Fruit fly (Drosophila melanogaster) whole organism, embryonic: ENCODE measurements around the gene CG33791.

Source experiments
- Asciz ChIP-seq: fragments of 200-800 bp; sonication (Bioruptor generic); optimal IDR thresholded peaks from 2 replicates; lab custom pipeline; 2017; ENCODE audit warnings: missing biosample characterization, mild to moderate bottlenecking, missing genetic modification characterization, missing genetic modification reagents
- BEAF-32 ChIP-seq: fragments of 200-800 bp; sonication (Bioruptor generic); optimal IDR thresholded peaks from 3 replicates; lab custom pipeline; 2017; ENCODE audit warnings: missing biosample characterization, missing genetic modification characterization, mild to moderate bottlenecking, moderate library complexity, missing genetic modification reagents
- CG11560 ChIP-seq: fragments of 200-800 bp; sonication (Bioruptor generic); IDR thresholded peaks from 3 replicates; pipeline ENCODE4 v1.3.6; 2022; ENCODE audit warnings: missing biosample characterization, missing genetic modification characterization
- CG11695 ChIP-seq: fragments of 200-800 bp; sonication (Bioruptor generic); IDR thresholded peaks from 3 replicates; pipeline ENCODE4 v1.3.6; 2022; ENCODE audit warnings: missing biosample characterization, missing genetic modification characterization
- CG12155 ChIP-seq: fragments of 200-800 bp; sonication (Bioruptor generic); optimal IDR thresholded peaks from 3 replicates; lab custom pipeline; 2016; ENCODE audit warnings: missing biosample characterization, missing genetic modification characterization
- CG13123 ChIP-seq: fragments of 200-800 bp; sonication (Bioruptor generic); optimal IDR thresholded peaks from 2 replicates; lab custom pipeline; 2016; ENCODE audit warnings: missing biosample characterization, missing genetic modification characterization
- CG16863 ChIP-seq: fragments of 200-800 bp; sonication (Bioruptor generic); optimal IDR thresholded peaks from 3 replicates; lab custom pipeline; 2016; ENCODE audit warnings: missing biosample characterization, missing genetic modification characterization
- CG17328 ChIP-seq: fragments of 200-800 bp; sonication (Bioruptor generic); IDR thresholded peaks from 2 replicates; pipeline ENCODE4 v1.3.6; 2022; ENCODE audit warnings: missing biosample characterization, missing genetic modification characterization
- CG1832 ChIP-seq: fragments of 200-800 bp; sonication (Bioruptor generic); optimal IDR thresholded peaks from 2 replicates; lab custom pipeline; 2017; ENCODE audit warnings: missing biosample characterization, mild to moderate bottlenecking, missing genetic modification characterization, inconsistent platforms
- CG2120 ChIP-seq: fragments of 200-800 bp; sonication (Bioruptor generic); optimal IDR thresholded peaks from 3 replicates; lab custom pipeline; 2016; ENCODE audit warnings: missing biosample characterization, missing genetic modification characterization
- CG31224 ChIP-seq: fragments of 200-800 bp; sonication (Bioruptor generic); IDR thresholded peaks from 2 replicates; pipeline ENCODE4 v1.3.6; 2022; ENCODE audit warnings: missing biosample characterization, missing genetic modification characterization
- CG32772 ChIP-seq: fragments of 200-800 bp; sonication (Bioruptor generic); IDR thresholded peaks from 2 replicates; pipeline ENCODE4 v1.3.6; 2022; ENCODE audit warnings: missing biosample characterization, missing genetic modification characterization
- CG3281 ChIP-seq: fragments of 200-800 bp; sonication (Bioruptor generic); optimal IDR thresholded peaks from 3 replicates; lab custom pipeline; 2017; ENCODE audit warnings: missing biosample characterization, mild to moderate bottlenecking, missing genetic modification characterization
- CG33557 ChIP-seq: fragments of 200-800 bp; sonication (Bioruptor generic); optimal IDR thresholded peaks from 2 replicates; lab custom pipeline; 2019; ENCODE audit warnings: missing biosample characterization, mild to moderate bottlenecking, missing genetic modification characterization, moderate library complexity
- CG34422 ChIP-seq: fragments of 200-800 bp; sonication (Bioruptor generic); IDR thresholded peaks from 3 replicates; pipeline ENCODE4 v1.3.6; 2022; ENCODE audit warnings: missing biosample characterization, missing genetic modification characterization
- CG3726 ChIP-seq: fragments of 200-800 bp; sonication (Bioruptor generic); IDR thresholded peaks from 3 replicates; pipeline ENCODE4, ENCODE4 v1.3.6; 2022; ENCODE audit warnings: missing biosample characterization, missing genetic modification characterization
- CG5953 ChIP-seq: fragments of 200-800 bp; sonication (Bioruptor generic); IDR thresholded peaks from 2 replicates; pipeline ENCODE4 v1.3.6; 2022; ENCODE audit warnings: missing biosample characterization, missing genetic modification characterization
- CG6272 ChIP-seq: fragments of 200-800 bp; sonication (Bioruptor generic); IDR thresholded peaks from 2 replicates; pipeline ENCODE4 v1.3.6; 2022; ENCODE audit warnings: missing biosample characterization, missing genetic modification characterization
- CG6813 ChIP-seq: fragments of 200-800 bp; sonication (Bioruptor generic); optimal IDR thresholded peaks from 2 replicates; lab custom pipeline; 2017; ENCODE audit warnings: missing biosample characterization, missing genetic modification characterization, mild to moderate bottlenecking, moderate library complexity, missing genetic modification reagents
- CG8359 ChIP-seq: fragments of 200-800 bp; sonication (Bioruptor generic); optimal IDR thresholded peaks from 2 replicates; lab custom pipeline; 2017; ENCODE audit warnings: missing biosample characterization, mild to moderate bottlenecking, missing genetic modification characterization, borderline replicate concordance
- CG8924 ChIP-seq: fragments of 200-800 bp; optimal IDR thresholded peaks from 3 replicates; lab custom pipeline; 2019; ENCODE audit warnings: missing biosample characterization, mild to moderate bottlenecking, missing genetic modification characterization, moderate library complexity
- CG9876 ChIP-seq: fragments of 200-800 bp; sonication (Bioruptor generic); optimal IDR thresholded peaks from 2 replicates; lab custom pipeline; 2016; ENCODE audit warnings: missing biosample characterization, missing genetic modification characterization
- D ChIP-seq, 2 experiments: fragments of 200-800 bp in 1 of 2; fragments of >200 bp in 1 of 2; sonication (Bioruptor generic) in 1 of 2; optimal IDR thresholded peaks; 2 replicates in 1 of 2; 3 replicates in 1 of 2; lab custom pipeline; 2017; ENCODE audit warnings: mild to moderate bottlenecking in 1 of 2, missing biosample characterization in 1 of 2, missing genetic modification characterization in 1 of 2, missing genetic modification reagents in 1 of 2
- Dad ChIP-seq: fragments of 200-800 bp; sonication (Bioruptor generic); optimal IDR thresholded peaks from 3 replicates; lab custom pipeline; 2016; ENCODE audit warnings: missing biosample characterization, missing genetic modification characterization
- Fer2 ChIP-seq: fragments of 200-800 bp; sonication (Bioruptor generic); optimal IDR thresholded peaks from 2 replicates; lab custom pipeline; 2018; ENCODE audit warnings: missing biosample characterization, mild to moderate bottlenecking, missing genetic modification characterization, moderate library complexity
- HHEX ChIP-seq: fragments of 200-800 bp; sonication (Bioruptor generic); optimal IDR thresholded peaks from 3 replicates; lab custom pipeline; 2017; ENCODE audit warnings: missing biosample characterization, mild to moderate bottlenecking, missing genetic modification characterization, missing genetic modification reagents
- Hmx ChIP-seq: fragments of 200-800 bp; sonication (Bioruptor generic); optimal IDR thresholded peaks from 2 replicates; lab custom pipeline; 2016; ENCODE audit warnings: missing biosample characterization, missing genetic modification characterization
- Lim3 ChIP-seq: fragments of 200-800 bp; sonication (Bioruptor generic); IDR thresholded peaks from 2 replicates; pipeline ENCODE4 v1.3.6; 2022; ENCODE audit warnings: missing biosample characterization, missing genetic modification characterization
- Med ChIP-seq: fragments of 200-800 bp; sonication (Bioruptor generic); peaks from one replicate; lab custom pipeline; 2016; ENCODE audit warnings: missing biosample characterization, missing genetic modification characterization, mild to moderate bottlenecking, inconsistent platforms, moderate library complexity
- Mrtf ChIP-seq: fragments of 200-800 bp; sonication (Bioruptor generic); IDR thresholded peaks from 3 replicates; pipeline ENCODE4 v1.3.6; 2022; ENCODE audit warnings: missing biosample characterization, missing genetic modification characterization
- NK7.1 ChIP-seq: fragments of 200-800 bp; sonication (Bioruptor generic); optimal IDR thresholded peaks from 3 replicates; lab custom pipeline; 2016; ENCODE audit warnings: missing biosample characterization, missing genetic modification characterization
- Opbp ChIP-seq: fragments of 200-800 bp; sonication (Bioruptor generic); IDR thresholded peaks from 3 replicates; pipeline ENCODE4 v1.3.6; 2022; ENCODE audit warnings: missing biosample characterization, missing genetic modification characterization; ENCODE audit not compliant: partially characterized antibody
- Rx ChIP-seq: fragments of 200-800 bp; sonication (Bioruptor generic); IDR thresholded peaks from 2 replicates; pipeline ENCODE4 v1.3.6; 2022; ENCODE audit warnings: missing biosample characterization, missing genetic modification characterization
- Sox100B ChIP-seq: fragments of 200-800 bp; sonication (Bioruptor generic); optimal IDR thresholded peaks from 3 replicates; lab custom pipeline; 2018; ENCODE audit warnings: missing biosample characterization, mild to moderate bottlenecking, missing genetic modification characterization
- abd-A ChIP-seq: fragments of 200-800 bp; sonication (Bioruptor generic); optimal IDR thresholded peaks from 3 replicates; lab custom pipeline; 2019; ENCODE audit warnings: missing biosample characterization, mild to moderate bottlenecking, missing genetic modification characterization, moderate library complexity
- ase ChIP-seq: fragments of 200-800 bp; sonication (Bioruptor generic); IDR thresholded peaks from 3 replicates; pipeline ENCODE4 v1.3.6; 2022; ENCODE audit warnings: missing biosample characterization, missing genetic modification characterization
- chif ChIP-seq, 2 experiments: fragments of 200-800 bp; sonication (Bioruptor generic); optimal IDR thresholded peaks; 3 replicates each; lab custom pipeline; 2016; ENCODE audit warnings: missing biosample characterization in 2 of 2, missing genetic modification characterization in 2 of 2
- dysf ChIP-seq: fragments of 200-800 bp; sonication (Bioruptor generic); IDR thresholded peaks from 3 replicates; pipeline ENCODE4 v1.3.6; 2022; ENCODE audit warnings: missing biosample characterization, missing genetic modification characterization
- gem ChIP-seq: fragments of 200-800 bp; sonication (Bioruptor generic); optimal IDR thresholded peaks from 2 replicates; lab custom pipeline; 2019; ENCODE audit warnings: missing biosample characterization, mild to moderate bottlenecking, missing genetic modification characterization, moderate library complexity
- h ChIP-seq: fragments of >200 bp; optimal IDR thresholded peaks from 2 replicates; lab custom pipeline; 2017
- hbn ChIP-seq: fragments of 200-800 bp; sonication (Bioruptor generic); IDR thresholded peaks from 2 replicates; pipeline ENCODE4 v1.3.6; 2022; ENCODE audit warnings: missing biosample characterization, missing genetic modification characterization; ENCODE audit not compliant: partially characterized antibody
- jigr1 ChIP-seq: fragments of 200-800 bp; sonication (Bioruptor generic); IDR thresholded peaks from 3 replicates; pipeline ENCODE4 v1.3.6; 2022; ENCODE audit warnings: missing biosample characterization, missing genetic modification characterization
- nau ChIP-seq: fragments of 200-800 bp; sonication (Bioruptor generic); optimal IDR thresholded peaks from 3 replicates; lab custom pipeline; 2017; ENCODE audit warnings: missing biosample characterization, mild to moderate bottlenecking, missing genetic modification characterization, missing genetic modification reagents
- org-1 ChIP-seq: fragments of 200-800 bp; sonication (Bioruptor generic); optimal IDR thresholded peaks from 2 replicates; lab custom pipeline; 2017; ENCODE audit warnings: missing biosample characterization, missing genetic modification characterization
- pfk ChIP-seq: fragments of 200-800 bp; sonication (Bioruptor generic); optimal IDR thresholded peaks from 2 replicates; lab custom pipeline; 2018; ENCODE audit warnings: missing biosample characterization, mild to moderate bottlenecking, missing genetic modification characterization, moderate library complexity
- ranshi ChIP-seq: fragments of 200-800 bp; sonication (Bioruptor generic); IDR thresholded peaks from 2 replicates; pipeline ENCODE4 v1.3.6; 2022; ENCODE audit warnings: missing biosample characterization, missing genetic modification characterization
- rib ChIP-seq: fragments of 200-800 bp; sonication (Bioruptor generic); IDR thresholded peaks from 2 replicates; pipeline ENCODE4 v1.3.6; 2022; ENCODE audit warnings: missing biosample characterization, missing genetic modification characterization
- row ChIP-seq: fragments of 200-800 bp; sonication (Bioruptor generic); IDR thresholded peaks from 3 replicates; pipeline ENCODE4 v1.3.6; 2022; ENCODE audit warnings: missing biosample characterization, missing genetic modification characterization
- schlank ChIP-seq: fragments of 200-800 bp; sonication (Bioruptor generic); optimal IDR thresholded peaks from 2 replicates; lab custom pipeline; 2018; ENCODE audit warnings: missing biosample characterization, mild to moderate bottlenecking, missing genetic modification characterization
- usp ChIP-seq: fragments of >200 bp; optimal IDR thresholded peaks from 2 replicates; lab custom pipeline; 2017; ENCODE audit warnings: missing biosample characterization, missing genetic modification characterization

The CG33791 gene

dm6 chr3L:1558178-1558788, 44.5 kb upstream of the CG33791 start, which contains the start of the genes Pex10 and CG12099 (continued):
- TF ChIP-seq CG6813 (GFP tag; lab: Kevin White, UChicago) (peak; percentile 32), CG3726 (GFP tag; lab: Robert Waterston, UW) (peak; percentile 88; the same call in 2 of the 3 replicates), org-1 (GFP tag; lab: Kevin White, UChicago) (peak; percentile 66), Rx (GFP tag; lab: Robert Waterston, UW) (peak; percentile 83), Dad (peak; percentile 41), abd-A (tag; lab: Kevin White, UChicago) (no peak), nau (no peak), CG2120 (GFP tag; lab: Kevin White, UChicago) (peak; percentile 89), CG13123 (GFP tag; lab: Kevin White, UChicago) (peak; percentile 76), CG16863 (GFP tag; lab: Kevin White, UChicago) (peak; percentile 61), rib (GFP tag; lab: Robert Waterston, UW) (peak; percentile 85), Hmx (GFP tag; lab: Kevin White, UChicago) (no peak), CG5953 (GFP tag; lab: Robert Waterston, UW) (peak; percentile 68), Sox100B (GFP tag; lab: Kevin White, UChicago) (no peak), usp (GFP tag; lab: Kevin White, UChicago) (no peak), schlank (peak; percentile 74), CG3281 (GFP tag; lab: Kevin White, UChicago) (peak; percentile 85), CG32772 (GFP tag; lab: Robert Waterston, UW) (peak; percentile 91), CG9876 (no peak), HHEX (GFP tag; lab: Kevin White, UChicago) (peak; percentile 76), CG1832 (GFP tag; lab: Kevin White, UChicago) (no peak), CG33557 (GFP tag; lab: Kevin White, UChicago) (peak; percentile 84), CG6272 (peak; percentile 94), Opbp (GFP tag; lab: Robert Waterston, UW) (peak; percentile 85), CG8359 (peak; percentile 15), CG8924 (tag; lab: Kevin White, UChicago) (peak; percentile 88), CG31224 (GFP tag; lab: Robert Waterston, UW) (peak; percentile 80; the same call in 1 of the 2 replicates), ranshi (peak; percentile 91), D (optimal IDR thresholded peaks at IDR 0.05; lab: Kevin White, UChicago) (no peak), D (GFP tag; optimal IDR thresholded peaks at IDR 0.05; lab: Kevin White, UChicago) (peak; percentile 68), row (GFP tag; lab: Robert Waterston, UW) (peak; percentile 98), CG12155 (peak; percentile 88), hbn (GFP tag; lab: Robert Waterston, UW) (peak; percentile 93), Fer2 (tag; lab: Kevin White, UChicago) (peak; percentile 81), dysf (peak; percentile 92), CG11695 (GFP tag; lab: Robert Waterston, UW) (peak; percentile 84), gem (tag; lab: Kevin White, UChicago) (peak; percentile 93), CG11560 (tag; lab: Robert Waterston, UW) (peak; percentile 83), CG17328 (GFP tag; lab: Robert Waterston, UW) (peak; percentile 86), Mrtf (GFP tag; lab: Robert Waterston, UW) (peak; percentile 84; the same call in 2 of the 3 replicates), chif (GFP tag; optimal IDR thresholded peaks at IDR 0.05; lab: Kevin White, UChicago) (peak; percentile 30 to 66), Asciz (no peak), NK7.1 (GFP tag; lab: Kevin White, UChicago) (no peak), ase (GFP tag; lab: Robert Waterston, UW) (peak; percentile 85), CG34422 (GFP tag; lab: Robert Waterston, UW) (peak; percentile 95), h (lab: Kevin White, UChicago) (no peak), Lim3 (peak; percentile 72), jigr1 (GFP tag; lab: Robert Waterston, UW) (peak; percentile 80), BEAF-32 (GFP tag; lab: Kevin White, UChicago) (peak; percentile 97), Med (GFP tag; lab: Kevin White, UChicago) (peak; percentile 91), pfk (GFP tag; lab: Kevin White, UChicago) (peak; percentile 42)
